Worm (Caenorhabditis elegans): ENCODE measurements around the gene tag-281.

- no peak for TF ChIP-seq lsy-2 (tag; optimal IDR thresholded peaks at IDR 0.05)
- TF ChIP-seq nhr-76 (tag; optimal IDR thresholded peaks at IDR 0.05) = no peak
- TF ChIP-seq ham-2 (GFP tag; optimal IDR thresholded peaks at IDR 0.05) = no peak
- no peak for TF ChIP-seq snpc-4 (tag; optimal IDR thresholded peaks at IDR 0.05)
- TF ChIP-seq lin-32 (GFP tag; optimal IDR thresholded peaks at IDR 0.05) = no peak
- TF ChIP-seq ces-1 (GFP tag; optimal IDR thresholded peaks at IDR 0.05) = no peak
- TF ChIP-seq bed-3 (GFP tag; optimal IDR thresholded peaks at IDR 0.05) = no peak
- TF ChIP-seq lin-13 (tag; optimal IDR thresholded peaks at IDR 0.05) = no peak
Measured at ce11 chrII:12457275-12457674, 2.3 kb upstream of the tag-281 start, which contains the start of gene sre-38.
